Fruit fly (Drosophila melanogaster) whole organism, embryonic: Measurements from ENCODE around the gene Irk1.
A peak's percentile ranks its signal among the peaks of the same experiment; 100 is the strongest.

Source experiments
- Ada2b ChIP-seq: fragments of 200-800 bp; sonication (Bioruptor generic); IDR thresholded peaks from 2 replicates; pipeline ENCODE4 v1.3.6; 2022; ENCODE audit warnings: missing biosample characterization, missing genetic modification characterization
- Atf3 ChIP-seq: fragments of 200-800 bp; sonication (Bioruptor generic); optimal IDR thresholded peaks from 3 replicates; lab custom pipeline; 2016; ENCODE audit warnings: missing biosample characterization, missing genetic modification characterization
- CG11560 ChIP-seq: fragments of 200-800 bp; sonication (Bioruptor generic); IDR thresholded peaks from 3 replicates; pipeline ENCODE4 v1.3.6; 2022; ENCODE audit warnings: missing biosample characterization, missing genetic modification characterization
- CG13775 ChIP-seq: fragments of 200-800 bp; sonication (Bioruptor generic); optimal IDR thresholded peaks from 3 replicates; lab custom pipeline; 2017; ENCODE audit warnings: missing biosample characterization, mild to moderate bottlenecking, missing genetic modification characterization
- CG14014 ChIP-seq: fragments of 200-800 bp; sonication (Bioruptor generic); IDR thresholded peaks from 2 replicates; pipeline ENCODE4 v1.3.6; 2022; ENCODE audit warnings: missing biosample characterization, missing genetic modification characterization
- CG15479 ChIP-seq: fragments of 200-800 bp; sonication (Bioruptor generic); optimal IDR thresholded peaks from 3 replicates; lab custom pipeline; 2019; ENCODE audit warnings: missing biosample characterization, mild to moderate bottlenecking, missing genetic modification characterization, moderate library complexity
- CG17328 ChIP-seq: fragments of 200-800 bp; sonication (Bioruptor generic); IDR thresholded peaks from 2 replicates; pipeline ENCODE4 v1.3.6; 2022; ENCODE audit warnings: missing biosample characterization, missing genetic modification characterization
- CG17359 ChIP-seq: fragments of 200-800 bp; sonication (Bioruptor generic); optimal IDR thresholded peaks from 3 replicates; lab custom pipeline; 2018; ENCODE audit warnings: missing biosample characterization, mild to moderate bottlenecking, missing genetic modification characterization, moderate library complexity
- CG18011 ChIP-seq: fragments of 200-800 bp; sonication (Bioruptor generic); optimal IDR thresholded peaks from 2 replicates; lab custom pipeline; 2017; ENCODE audit warnings: missing biosample characterization, missing genetic modification characterization, mild to moderate bottlenecking, moderate library complexity, missing genotype
- CG18262 ChIP-seq: fragments of 200-800 bp; optimal IDR thresholded peaks from 3 replicates; lab custom pipeline; 2019; ENCODE audit warnings: missing biosample characterization, mild to moderate bottlenecking, missing genetic modification characterization, moderate library complexity
- CG18476 ChIP-seq: fragments of 200-800 bp; sonication (Bioruptor generic); optimal IDR thresholded peaks from 2 replicates; lab custom pipeline; 2016; ENCODE audit warnings: missing biosample characterization, mild to moderate bottlenecking, missing genetic modification characterization
- CG18599 ChIP-seq: fragments of 200-800 bp; sonication (Bioruptor generic); optimal IDR thresholded peaks from 3 replicates; lab custom pipeline; 2017; ENCODE audit warnings: missing biosample characterization, missing genetic modification characterization, mild to moderate bottlenecking, moderate library complexity, missing genetic modification reagents
- CG31224 ChIP-seq: fragments of 200-800 bp; sonication (Bioruptor generic); IDR thresholded peaks from 2 replicates; pipeline ENCODE4 v1.3.6; 2022; ENCODE audit warnings: missing biosample characterization, missing genetic modification characterization
- CG34224 ChIP-seq: fragments of 200-800 bp; sonication (Bioruptor generic); IDR thresholded peaks from 3 replicates; pipeline ENCODE4 v1.3.6; 2022; ENCODE audit warnings: missing biosample characterization, missing genetic modification characterization; ENCODE audit not compliant: partially characterized antibody
- CG4617 ChIP-seq: fragments of 200-800 bp; sonication (Bioruptor generic); optimal IDR thresholded peaks from 3 replicates; lab custom pipeline; 2016; ENCODE audit warnings: missing biosample characterization, missing genetic modification characterization, borderline replicate concordance
- CG6683 ChIP-seq: fragments of 200-800 bp; sonication (Bioruptor generic); optimal IDR thresholded peaks from 2 replicates; lab custom pipeline; 2017; ENCODE audit warnings: missing biosample characterization, mild to moderate bottlenecking, missing genetic modification characterization, missing genetic modification reagents
- CG6791 ChIP-seq: fragments of 200-800 bp; sonication (Bioruptor generic); IDR thresholded peaks from 3 replicates; pipeline ENCODE4 v1.3.6; 2022; ENCODE audit warnings: missing biosample characterization, missing genetic modification characterization; ENCODE audit not compliant: partially characterized antibody
- CTCF ChIP-seq: fragments of 200-800 bp; sonication (Bioruptor generic); optimal IDR thresholded peaks from 2 replicates; lab custom pipeline; 2017; ENCODE audit warnings: missing biosample characterization, mild to moderate bottlenecking, missing genetic modification characterization, moderate library complexity
- Doc3 ChIP-seq: fragments of 200-800 bp; sonication (Bioruptor generic); IDR thresholded peaks from 3 replicates; pipeline ENCODE4 v1.3.6; 2022; ENCODE audit warnings: missing biosample characterization, missing genetic modification characterization; ENCODE audit not compliant: partially characterized antibody
- Gsc ChIP-seq: fragments of 200-800 bp; sonication (Bioruptor generic); IDR thresholded peaks from 2 replicates; pipeline ENCODE4 v1.3.6; 2022; ENCODE audit warnings: missing biosample characterization, missing genetic modification characterization
- Hmx ChIP-seq: fragments of 200-800 bp; sonication (Bioruptor generic); optimal IDR thresholded peaks from 2 replicates; lab custom pipeline; 2016; ENCODE audit warnings: missing biosample characterization, missing genetic modification characterization
- Hr51 ChIP-seq, 2 experiments: fragments of 200-800 bp; sonication (Bioruptor generic); optimal IDR thresholded peaks; 2 replicates in 1 of 2; 3 replicates in 1 of 2; lab custom pipeline; 2016 to 2018; ENCODE audit warnings: missing biosample characterization in 2 of 2, missing genetic modification characterization in 2 of 2, mild to moderate bottlenecking in 1 of 2, moderate library complexity in 1 of 2
- Med ChIP-seq: fragments of 200-800 bp; sonication (Bioruptor generic); peaks from one replicate; lab custom pipeline; 2016; ENCODE audit warnings: missing biosample characterization, missing genetic modification characterization, mild to moderate bottlenecking, inconsistent platforms, moderate library complexity
- NfI ChIP-seq: fragments of 200-800 bp; sonication (Bioruptor generic); optimal IDR thresholded peaks from 3 replicates; lab custom pipeline; 2018; ENCODE audit warnings: missing biosample characterization, mild to moderate bottlenecking, missing genetic modification characterization, moderate library complexity
- Optix ChIP-seq: fragments of 200-800 bp; sonication (Bioruptor generic); IDR thresholded peaks from 3 replicates; pipeline ENCODE4 v1.3.6; 2022; ENCODE audit warnings: missing biosample characterization, missing genetic modification characterization
- Stat92E ChIP-seq, 3 experiments: fragments of >200 bp in 2 of 3; fragments of 200-800 bp in 1 of 3; sonication (Bioruptor generic) in 1 of 3; optimal IDR thresholded peaks; 2 replicates each; lab custom pipeline; 2017 to 2019; ENCODE audit warnings: missing biosample characterization in 3 of 3, missing genetic modification characterization in 3 of 3, mild to moderate bottlenecking in 1 of 3, moderate library complexity in 1 of 3
- Xbp1 ChIP-seq: fragments of 200-800 bp; sonication (Bioruptor generic); optimal IDR thresholded peaks from 3 replicates; lab custom pipeline; 2016; ENCODE audit warnings: missing biosample characterization, mild to moderate bottlenecking, missing genetic modification characterization
- amos ChIP-seq: fragments of 200-800 bp; sonication (Bioruptor generic); IDR thresholded peaks from 2 replicates; pipeline ENCODE4 v1.3.6; 2022; ENCODE audit warnings: missing biosample characterization, missing genetic modification characterization; ENCODE audit not compliant: partially characterized antibody
- ase ChIP-seq: fragments of 200-800 bp; sonication (Bioruptor generic); IDR thresholded peaks from 3 replicates; pipeline ENCODE4 v1.3.6; 2022; ENCODE audit warnings: missing biosample characterization, missing genetic modification characterization
- btn ChIP-seq: fragments of 200-800 bp; sonication (Bioruptor generic); optimal IDR thresholded peaks from 2 replicates; lab custom pipeline; 2016; ENCODE audit warnings: missing biosample characterization, missing genetic modification characterization
- cas ChIP-seq: fragments of 200-800 bp; sonication (Bioruptor generic); IDR thresholded peaks from 2 replicates; pipeline ENCODE4 v1.3.6; 2022; ENCODE audit warnings: missing biosample characterization, missing genetic modification characterization
- chif ChIP-seq, 2 experiments: fragments of 200-800 bp; sonication (Bioruptor generic); optimal IDR thresholded peaks; 3 replicates each; lab custom pipeline; 2016; ENCODE audit warnings: missing biosample characterization in 2 of 2, missing genetic modification characterization in 2 of 2
- chinmo ChIP-seq: fragments of 200-800 bp; sonication (Bioruptor generic); IDR thresholded peaks from 4 replicates; pipeline ENCODE4 v1.3.6; 2022; ENCODE audit warnings: missing biosample characterization, missing genetic modification characterization; ENCODE audit not compliant: partially characterized antibody
- dmrt11E ChIP-seq: fragments of 200-800 bp; sonication (Bioruptor generic); optimal IDR thresholded peaks from 3 replicates; lab custom pipeline; 2018; ENCODE audit warnings: missing biosample characterization, mild to moderate bottlenecking, missing genetic modification characterization, moderate library complexity
- eve ChIP-seq, 2 experiments: fragments of >200 bp; optimal IDR thresholded peaks; 2 replicates each; lab custom pipeline; 2017; ENCODE audit warnings: missing biosample characterization in 2 of 2, missing genetic modification characterization in 2 of 2
- fd102C ChIP-seq: fragments of 200-800 bp; sonication (Bioruptor generic); optimal IDR thresholded peaks from 2 replicates; lab custom pipeline; 2018; ENCODE audit warnings: missing biosample characterization, mild to moderate bottlenecking, missing genetic modification characterization, moderate library complexity
- ftz-f1 ChIP-seq: fragments of 200-800 bp; sonication (Bioruptor generic); optimal IDR thresholded peaks from 2 replicates; lab custom pipeline; 2016; ENCODE audit warnings: missing biosample characterization, missing genetic modification characterization
- fu2 ChIP-seq: fragments of 200-800 bp; sonication (Bioruptor generic); optimal IDR thresholded peaks from 2 replicates; lab custom pipeline; 2016; ENCODE audit warnings: missing biosample characterization, missing genetic modification characterization
- gce ChIP-seq: fragments of 200-800 bp; sonication (Bioruptor generic); IDR thresholded peaks from 3 replicates; pipeline ENCODE4 v1.3.6; 2022; ENCODE audit warnings: missing biosample characterization, missing genetic modification characterization
- jumu ChIP-seq: fragments of 200-800 bp; sonication (Bioruptor generic); optimal IDR thresholded peaks from 3 replicates; lab custom pipeline; 2016; ENCODE audit warnings: missing biosample characterization, missing genetic modification characterization
- lov ChIP-seq, 2 experiments: fragments of 200-800 bp in 1 of 2; fragments of >200 bp in 1 of 2; sonication (Bioruptor generic) in 1 of 2; IDR thresholded peaks in 1 of 2; optimal IDR thresholded peaks in 1 of 2; 2 replicates in 1 of 2; 3 replicates in 1 of 2; pipeline versions ENCODE4 v1.3.6 to Lab custom; 2017 to 2022; ENCODE audit warnings: missing biosample characterization in 1 of 2, missing genetic modification characterization in 1 of 2
- org-1 ChIP-seq: fragments of 200-800 bp; sonication (Bioruptor generic); optimal IDR thresholded peaks from 2 replicates; lab custom pipeline; 2017; ENCODE audit warnings: missing biosample characterization, missing genetic modification characterization
- pan ChIP-seq, 4 experiments: fragments of >200 bp in 3 of 4; fragments of 200-800 bp in 1 of 4; sonication (Bioruptor generic) in 1 of 4; optimal IDR thresholded peaks in 3 of 4; IDR thresholded peaks in 1 of 4; 2 replicates each; pipeline versions ENCODE4 v1.3.6 to Lab custom; 2017 to 2022; ENCODE audit warnings: missing biosample characterization in 2 of 4, missing genetic modification characterization in 2 of 4, mixed read lengths in 1 of 4
- pho ChIP-seq: fragments of 200-800 bp; sonication (Bioruptor generic); optimal IDR thresholded peaks from 2 replicates; lab custom pipeline; 2016; ENCODE audit warnings: missing biosample characterization, missing genetic modification characterization
- prd ChIP-seq, 3 experiments: fragments of >200 bp in 2 of 3; fragments of 200-800 bp in 1 of 3; sonication (Bioruptor generic) in 1 of 3; optimal IDR thresholded peaks in 2 of 3; IDR thresholded peaks in 1 of 3; 2 replicates in 2 of 3; 3 replicates in 1 of 3; pipeline versions ENCODE4 v1.3.6 to Lab custom; 2017 to 2022; ENCODE audit warnings: missing biosample characterization in 1 of 3, missing genetic modification characterization in 1 of 3
- psq ChIP-seq: fragments of 200-800 bp; sonication (Bioruptor generic); optimal IDR thresholded peaks from 2 replicates; lab custom pipeline; 2017; ENCODE audit warnings: missing biosample characterization, missing genetic modification characterization
- tll ChIP-seq, 2 experiments: fragments of 200-800 bp in 1 of 2; fragments of >200 bp in 1 of 2; sonication (Bioruptor generic) in 1 of 2; optimal IDR thresholded peaks; 2 replicates each; lab custom pipeline; 2017 to 2019; ENCODE audit warnings: missing biosample characterization in 2 of 2, missing genetic modification characterization in 2 of 2, mild to moderate bottlenecking in 1 of 2, moderate library complexity in 1 of 2
- usp ChIP-seq: fragments of >200 bp; optimal IDR thresholded peaks from 2 replicates; lab custom pipeline; 2017; ENCODE audit warnings: missing biosample characterization, missing genetic modification characterization

The Irk1 gene

dm6 chr3R:23157664-23158151 lies 10.4 kb upstream of the Irk1 start, which contains the start of gene unk (continued):
- TF ChIP-seq CG18476 (GFP tag; lab: Kevin White, UChicago) (no peak), ftz-f1 (GFP tag; lab: Kevin White, UChicago) (no peak), CG18599 (no peak), Hmx (GFP tag; lab: Kevin White, UChicago) (no peak), dmrt11E (tag; lab: Kevin White, UChicago) (peak; percentile 2), cas (no peak), jumu (no peak), fd102C (GFP tag; lab: Kevin White, UChicago) (no peak), prd (optimal IDR thresholded peaks at IDR 0.05; lab: Kevin White, UChicago) (no peak), prd (GFP tag; IDR thresholded peaks at IDR 0.05; lab: Robert Waterston, UW) (no peak), CG4617 (peak; percentile 27), org-1 (GFP tag; lab: Kevin White, UChicago) (no peak), CG18011 (no peak), CG6683 (GFP tag; lab: Kevin White, UChicago) (no peak), Atf3 (GFP tag; lab: Kevin White, UChicago) (no peak), CG17328 (GFP tag; lab: Robert Waterston, UW) (no peak), CG31224 (GFP tag; lab: Robert Waterston, UW) (no peak), Xbp1 (peak; percentile 22), Doc3 (GFP tag; lab: Robert Waterston, UW) (peak; percentile 94), chinmo (GFP tag; lab: Robert Waterston, UW) (peak; percentile 93), Hr51 (GFP tag; optimal IDR thresholded peaks at IDR 0.05; lab: Kevin White, UChicago) (no peak), tll (GFP tag; optimal IDR thresholded peaks at IDR 0.05; lab: Kevin White, UChicago) (no peak), NfI (GFP tag; lab: Kevin White, UChicago) (no peak), gce (GFP tag; lab: Robert Waterston, UW) (no peak), usp (GFP tag; lab: Kevin White, UChicago) (no peak), CG14014 (peak; percentile 12; the same call in 1 of the 2 replicates), pan (optimal IDR thresholded peaks at IDR 0.05; lab: Kevin White, UChicago) (no peak), pan (GFP tag; optimal IDR thresholded peaks at IDR 0.05 in 1 of 2, IDR thresholded peaks at IDR 0.05 in 1 of 2) (peak in 1 of 2 experiments; percentile 8), psq (GFP tag; lab: Kevin White, UChicago) (no peak), CG34224 (GFP tag; lab: Robert Waterston, UW) (peak; percentile 98), fu2 (GFP tag; lab: Kevin White, UChicago) (peak; percentile 9), CG11560 (peak; percentile 87; the same call in 2 of the 3 replicates), Med (GFP tag; lab: Kevin White, UChicago) (peak; percentile 86), Optix (GFP tag; lab: Robert Waterston, UW) (no peak), ase (GFP tag; lab: Robert Waterston, UW) (no peak; the same call in 2 of the 3 replicates), eve (GFP tag; optimal IDR thresholded peaks at IDR 0.05; lab: Kevin White, UChicago) (no peak), amos (GFP tag; lab: Robert Waterston, UW) (peak; percentile 99), btn (GFP tag; lab: Kevin White, UChicago) (no peak), chif (GFP tag; optimal IDR thresholded peaks at IDR 0.05; lab: Kevin White, UChicago) (no peak), CG13775 (GFP tag; lab: Kevin White, UChicago) (no peak), lov (optimal IDR thresholded peaks at IDR 0.05; lab: Kevin White, UChicago) (no peak), lov (GFP tag; IDR thresholded peaks at IDR 0.05; lab: Robert Waterston, UW) (no peak), Stat92E (GFP tag; optimal IDR thresholded peaks at IDR 0.05; lab: Kevin White, UChicago) (peak in 1 of 3 experiments; percentile 39), CG18262 (no peak), CG6791 (GFP tag; lab: Robert Waterston, UW) (peak; percentile 97), CG17359 (no peak), CG15479 (GFP tag; lab: Kevin White, UChicago) (no peak), pho (peak; percentile 39), CTCF (GFP tag; lab: Kevin White, UChicago) (peak; percentile 79), Gsc (GFP tag; lab: Robert Waterston, UW) (no peak), Ada2b (no peak)
